Worm (Caenorhabditis elegans): ENCODE results near the gene F13B12.6.
A peak's percentile ranks its signal among the peaks of the same experiment; 100 is the strongest.

Gene F13B12.6

ce11 chrIV:10373772-10374288 lies 43.9 kb downstream of the F13B12.6 start, which contains the start of gene mpz-5:
Gene mpz-5, minus strand, starts transcription at chrIV:10373822.
- TF ChIP-seq skn-1 (tag; optimal IDR thresholded peaks at IDR 0.05): no peak
- TF ChIP-seq fos-1 (tag; optimal IDR thresholded peaks at IDR 0.05): peak; percentile 46
- no peak for TF ChIP-seq ceh-82 (tag; optimal IDR thresholded peaks at IDR 0.05)
- TF ChIP-seq mab-5 (tag; optimal IDR thresholded peaks at IDR 0.05): peak; percentile 17
- TF ChIP-seq ceh-16 (tag; optimal IDR thresholded peaks at IDR 0.05): no peak
- TF ChIP-seq alr-1 (tag; optimal IDR thresholded peaks at IDR 0.05): no peak
- TF ChIP-seq nhr-6 (tag; optimal IDR thresholded peaks at IDR 0.05): peak; percentile 43
- no peak for TF ChIP-seq aly-2 (tag; optimal IDR thresholded peaks at IDR 0.05)
- TF ChIP-seq Y55F3AM.14 (GFP tag; optimal IDR thresholded peaks at IDR 0.05): no peak
- TF ChIP-seq ztf-11 (tag; optimal IDR thresholded peaks at IDR 0.05): no peak
- TF ChIP-seq lin-11 (tag; optimal IDR thresholded peaks at IDR 0.05): peak; percentile 47
- no peak for TF ChIP-seq nhr-10 (tag; optimal IDR thresholded peaks at IDR 0.05)
- TF ChIP-seq peb-1 (tag; optimal IDR thresholded peaks at IDR 0.05): no peak
- peak; percentile 92 for TF ChIP-seq C34F6.9 (tag; optimal IDR thresholded peaks at IDR 0.05)
- TF ChIP-seq unc-55 (GFP tag; optimal IDR thresholded peaks at IDR 0.05): peak; percentile 78
- TF ChIP-seq nhr-25 (tag; optimal IDR thresholded peaks at IDR 0.05): peak; percentile 80
- TF ChIP-seq nhr-21 (tag; optimal IDR thresholded peaks at IDR 0.05): peak; percentile 17
- TF ChIP-seq mbf-1 (tag; optimal IDR thresholded peaks at IDR 0.05): no peak
- no peak for TF ChIP-seq ZK546.5 (tag; optimal IDR thresholded peaks at IDR 0.05)
- no peak for TF ChIP-seq elt-1 (tag; optimal IDR thresholded peaks at IDR 0.05)
- no peak for TF ChIP-seq snpc-4 (tag; optimal IDR thresholded peaks at IDR 0.05)
- TF ChIP-seq ztf-1 (GFP tag; conservative IDR thresholded peaks at IDR 0.05): no peak
- peak; percentile 38 for TF ChIP-seq sma-9 (GFP tag; optimal IDR thresholded peaks at IDR 0.05)
- TF ChIP-seq sma-9 (tag; optimal IDR thresholded peaks at IDR 0.05): no peak
- TF ChIP-seq nhr-237 (tag; optimal IDR thresholded peaks at IDR 0.05): no peak
- peak; percentile 72 to 87 for TF ChIP-seq lsy-2 (tag; optimal IDR thresholded peaks at IDR 0.05)
- no peak for TF ChIP-seq lin-39 (tag; optimal IDR thresholded peaks at IDR 0.05)
- TF ChIP-seq sma-3 (GFP tag; optimal IDR thresholded peaks at IDR 0.05): peak; percentile 68
- no peak for TF ChIP-seq nhr-11 (tag; optimal IDR thresholded peaks at IDR 0.05)
- no peak for TF ChIP-seq unc-39 (tag; optimal IDR thresholded peaks at IDR 0.05)
- TF ChIP-seq ama-1 (optimal IDR thresholded peaks at IDR 0.05): peak; percentile 9
- no peak for TF ChIP-seq dmd-4 (tag; optimal IDR thresholded peaks at IDR 0.05)
- TF ChIP-seq ztf-4 (tag; optimal IDR thresholded peaks at IDR 0.05): no peak
- no peak for TF ChIP-seq nhr-23 (tag; optimal IDR thresholded peaks at IDR 0.05)
- no peak for TF ChIP-seq elt-3 (tag; optimal IDR thresholded peaks at IDR 0.05)
- peak; percentile 94 for TF ChIP-seq crh-2 (tag; optimal IDR thresholded peaks at IDR 0.05)
- no peak for TF ChIP-seq unc-62 (GFP tag; optimal IDR thresholded peaks at IDR 0.05)
- peak; percentile 71 for TF ChIP-seq lin-13 (GFP tag; optimal IDR thresholded peaks at IDR 0.05)
- no peak for TF ChIP-seq zag-1 (tag; optimal IDR thresholded peaks at IDR 0.05)
- TF ChIP-seq sem-4 (tag; optimal IDR thresholded peaks at IDR 0.05): peak; percentile 9
- peak; percentile 52 for TF ChIP-seq F13H6.1 (tag; optimal IDR thresholded peaks at IDR 0.05)
- no peak for TF ChIP-seq blmp-1 (tag; optimal IDR thresholded peaks at IDR 0.05; ENCODE audit: insufficient read depth)
- no peak for TF ChIP-seq mdl-1 (tag; optimal IDR thresholded peaks at IDR 0.05)
- TF ChIP-seq nhr-129 (tag; optimal IDR thresholded peaks at IDR 0.05): peak; percentile 48
- TF ChIP-seq nhr-12 (tag; optimal IDR thresholded peaks at IDR 0.05): no peak
- no peak for TF ChIP-seq nhr-77 (tag; optimal IDR thresholded peaks at IDR 0.05)
- TF ChIP-seq R02D3.7 (tag; optimal IDR thresholded peaks at IDR 0.05): no peak
- TF ChIP-seq egl-27 (tag; optimal IDR thresholded peaks at IDR 0.05): peak; percentile 46
- TF ChIP-seq gmeb-1 (tag; optimal IDR thresholded peaks at IDR 0.05): peak; percentile 83

Measured in whole organism, L2 larva.